Worm (Caenorhabditis elegans): Measurements from ENCODE around the gene sahd-1.

DNA sequence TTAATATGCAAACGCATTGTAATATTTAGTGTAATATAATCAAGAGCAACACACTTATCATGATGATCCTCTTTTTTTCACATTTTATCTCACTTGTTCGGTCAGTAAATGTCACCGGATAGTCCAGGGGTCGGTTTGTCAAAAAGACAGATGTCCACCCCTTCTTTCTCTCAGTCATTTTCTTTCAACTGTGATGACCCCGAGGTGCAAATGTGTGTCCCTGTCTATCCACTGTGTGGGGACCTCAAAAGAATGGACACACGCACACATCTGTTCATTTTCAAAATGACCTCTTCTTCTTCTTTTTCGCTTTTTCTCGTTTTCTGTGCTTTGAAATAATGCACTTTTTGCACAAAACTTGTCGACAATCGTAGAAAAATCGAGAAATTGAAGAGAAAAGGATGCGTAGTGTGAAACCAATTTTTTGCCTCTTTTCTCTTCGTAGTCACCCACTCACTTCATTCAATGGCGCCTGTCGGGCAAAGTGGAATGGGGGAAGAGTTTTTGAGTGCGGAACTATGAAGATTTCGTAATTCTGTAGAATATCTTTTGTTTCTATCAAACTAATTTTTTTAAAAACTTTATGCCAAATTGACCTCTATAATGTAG lies 50.9 kb downstream of the sahd-1 start:
- TF ChIP-seq mep-1 (tag; optimal IDR thresholded peaks at IDR 0.05): no peak
- TF ChIP-seq elt-1 (tag; optimal IDR thresholded peaks at IDR 0.05; ENCODE audit: borderline replicate concordance, insufficient read depth): no peak
- no peak for TF ChIP-seq mab-5 (tag; optimal IDR thresholded peaks at IDR 0.05)
- no peak for TF ChIP-seq unc-62 (GFP tag; optimal IDR thresholded peaks at IDR 0.05)
- no peak for TF ChIP-seq lsy-2 (tag; optimal IDR thresholded peaks at IDR 0.05)
- no peak for TF ChIP-seq pha-4 (tag; optimal IDR thresholded peaks at IDR 0.05)
- no peak for TF ChIP-seq unc-39 (tag; optimal IDR thresholded peaks at IDR 0.05)
